Worm (Caenorhabditis elegans): Measurements from ENCODE around the gene K12H4.5.

The K12H4.5 gene

ce11 chrIII:8042775-8043174 is 1.5 kb upstream of the K12H4.5 start, which contains the start of gene K12H4.6:
Gene K12H4.6, minus strand, starts transcription at chrIII:8042875.
- TF ChIP-seq nhr-120 (GFP tag; IDR thresholded peaks at IDR 0.05) (no peak), F49E8.2 (tag; optimal IDR thresholded peaks at IDR 0.05; ENCODE audit: insufficient read depth) (no peak), nhr-90 (tag; optimal IDR thresholded peaks at IDR 0.05) (no peak), attf-3 (GFP tag; conservative IDR thresholded peaks at IDR 0.05) (no peak), ama-1 (optimal IDR thresholded peaks at IDR 0.05) (no peak), ama-1 (GFP tag; optimal IDR thresholded peaks at IDR 0.05) (no peak), lin-26 (GFP tag; IDR thresholded peaks at IDR 0.05) (no peak), aptf-3 (GFP tag; IDR thresholded peaks at IDR 0.05) (no peak), rec-8 (tag; optimal IDR thresholded peaks at IDR 0.05) (no peak), nhr-27 (tag; optimal IDR thresholded peaks at IDR 0.05) (no peak), dpl-1 (GFP tag; optimal IDR thresholded peaks at IDR 0.05) (no peak), egl-18 (GFP tag; IDR thresholded peaks at IDR 0.05) (no peak), egrh-3 (GFP tag; IDR thresholded peaks at IDR 0.05) (no peak), madf-3 (GFP tag; IDR thresholded peaks at IDR 0.05) (no peak), B0035.1 (tag; optimal IDR thresholded peaks at IDR 0.05) (no peak), ceh-58 (GFP tag; IDR thresholded peaks at IDR 0.05) (no peak)

ce11 chrIII:8043784-8044183 is 503 bp upstream of the K12H4.5 start:
- TF ChIP-seq nhr-120 (GFP tag; IDR thresholded peaks at IDR 0.05) (0 out of 2 replicates have a peak, but pooled peaks have one; percentile 49), mel-28 (tag; optimal IDR thresholded peaks at IDR 0.05; ENCODE audit: borderline replicate concordance) (peak; percentile 77), atf-7 (tag; optimal IDR thresholded peaks at IDR 0.05) (no peak), F49E8.2 (tag; optimal IDR thresholded peaks at IDR 0.05; ENCODE audit: insufficient read depth) (peak; percentile 97), ets-4 (GFP tag; optimal IDR thresholded peaks at IDR 0.05) (peak; percentile 74), zfh-2 (GFP tag; conservative IDR thresholded peaks at IDR 0.05) (no peak), rec-8 (tag; optimal IDR thresholded peaks at IDR 0.05) (peak; percentile 93 to 99), snpc-4 (GFP tag; optimal IDR thresholded peaks at IDR 0.05) (peak; percentile 83), snpc-4 (tag; optimal IDR thresholded peaks at IDR 0.05) (peak; percentile 86 to 90 (median 89)), akir-1 (GFP tag; optimal IDR thresholded peaks at IDR 0.05) (peak; percentile 95), athp-1 (tag; optimal IDR thresholded peaks at IDR 0.05) (peak; percentile 98), F23B12.7 (tag; optimal IDR thresholded peaks at IDR 0.05; ENCODE audit: insufficient read depth) (peak; percentile 99), mes-4 (tag; optimal IDR thresholded peaks at IDR 0.05) (peak; percentile 52), somi-1 (GFP tag; optimal IDR thresholded peaks at IDR 0.05) (peak; percentile 97), F52B5.7 (tag; optimal IDR thresholded peaks at IDR 0.05) (no peak), ztf-22 (GFP tag; optimal IDR thresholded peaks at IDR 0.05) (peak; percentile 93), sptf-2 (GFP tag; optimal IDR thresholded peaks at IDR 0.05) (peak; percentile 96), lir-1 (GFP tag; conservative IDR thresholded peaks at IDR 0.05) (peak; percentile 94), Y56A3A.18 (GFP tag; IDR thresholded peaks at IDR 0.05) (0 out of 2 replicates have a peak, but pooled peaks have one; percentile 58), attf-6 (GFP tag; IDR thresholded peaks at IDR 0.05) (peak; percentile 82), bed-2 (GFP tag; IDR thresholded peaks at IDR 0.05) (peak; percentile 99), F37B4.10 (GFP tag; IDR thresholded peaks at IDR 0.05) (peak; percentile 88; the same call in 1 of the 2 replicates), Y67H2A.10 (GFP tag; conservative IDR thresholded peaks at IDR 0.05) (peak; percentile 98), hsf-1 (GFP tag; IDR thresholded peaks at IDR 0.05) (peak; percentile 71), D2030.7 (GFP tag; IDR thresholded peaks at IDR 0.05) (peak; percentile 97), lin-26 (GFP tag; IDR thresholded peaks at IDR 0.05) (peak; percentile 97), cebp-1 (GFP tag; IDR thresholded peaks at IDR 0.05) (peak; percentile 96), cebp-1 (tag; optimal IDR thresholded peaks at IDR 0.05) (peak; percentile 96), Y53F4B.3 (GFP tag; IDR thresholded peaks at IDR 0.05) (peak; percentile 96), ZK185.1 (tag; optimal IDR thresholded peaks at IDR 0.05; ENCODE audit: poor library complexity, severe bottlenecking) (peak; percentile 98), lin-54 (GFP tag; optimal IDR thresholded peaks at IDR 0.05) (peak; percentile 96), lin-35 (GFP tag; optimal IDR thresholded peaks at IDR 0.05) (peak in 2 of 3 experiments; percentile 69 to 97), F57C9.4 (tag; optimal IDR thresholded peaks at IDR 0.05) (peak; percentile 47), mxl-1 (tag; optimal IDR thresholded peaks at IDR 0.05) (peak; percentile 92), tlf-1 (GFP tag; optimal IDR thresholded peaks at IDR 0.05) (peak; percentile 93), madf-10 (tag; optimal IDR thresholded peaks at IDR 0.05) (peak; percentile 97)
